Worm (Caenorhabditis elegans) whole organism, L4 larva: Measurements from ENCODE around the gene fbxb-54.

ENCODE experiments used
- F26F4.8 ChIP-seq: fragments of 200-800 bp; sonication (Bioruptor generic); conservative IDR thresholded peaks from 2 replicates; pipeline ENCODE4 v1.3.6; 2022; ENCODE audit warnings: missing genetic modification characterization, missing compliant biosample characterization
- aly-2 ChIP-seq: sonication (generic microtip); optimal IDR thresholded peaks from 2 replicates; lab custom pipeline; 2018; ENCODE audit warnings: missing biosample characterization, missing genetic modification characterization
- ama-1 ChIP-seq: fragments of 150-350 bp; optimal IDR thresholded peaks from 2 replicates; lab custom pipeline; 2014; ENCODE audit warnings: inconsistent platforms, mixed read lengths
- ceh-44 ChIP-seq: fragments of 200-800 bp; sonication (Bioruptor generic); IDR thresholded peaks from 2 replicates; pipeline ENCODE4 v1.3.6; 2022; ENCODE audit warnings: missing genetic modification reagents, missing genetic modification characterization, missing compliant biosample characterization
- ceh-62 ChIP-seq: sonication (generic microtip); optimal IDR thresholded peaks from 2 replicates; lab custom pipeline; 2017; ENCODE audit warnings: missing biosample characterization, missing genetic modification characterization
- dpl-1 ChIP-seq: fragments of 150-350 bp; optimal IDR thresholded peaks from 2 replicates; lab custom pipeline; 2014; ENCODE audit warnings: missing biosample characterization, missing genetic modification reagents, missing genetic modification characterization
- fkh-10 ChIP-seq: fragments of 150-350 bp; optimal IDR thresholded peaks from 2 replicates; lab custom pipeline; 2014; ENCODE audit warnings: missing biosample characterization, missing genetic modification reagents, missing genetic modification characterization
- gei-8 ChIP-seq: fragments of 200-800 bp; sonication (Bioruptor generic); optimal IDR thresholded peaks from 2 replicates; lab custom pipeline; 2018; ENCODE audit warnings: mild to moderate bottlenecking, missing genetic modification characterization, missing compliant biosample characterization
- lin-13 ChIP-seq: fragments of 150-350 bp; optimal IDR thresholded peaks from 2 replicates; lab custom pipeline; 2014; ENCODE audit warnings: missing biosample characterization, missing genetic modification reagents, missing genetic modification characterization
- mdl-1 ChIP-seq, 2 experiments: fragments of 150-350 bp in 1 of 2; sonication (generic microtip) in 1 of 2; optimal IDR thresholded peaks; 2 replicates each; lab custom pipeline; 2014 to 2017; ENCODE audit warnings: missing biosample characterization in 2 of 2, missing genetic modification characterization in 2 of 2
- nhr-10 ChIP-seq: fragments of 150-350 bp; optimal IDR thresholded peaks from 2 replicates; lab custom pipeline; 2014; ENCODE audit warnings: missing biosample characterization, missing genetic modification characterization
- nhr-76 ChIP-seq: fragments of 150-350 bp; optimal IDR thresholded peaks from 2 replicates; lab custom pipeline; 2014; ENCODE audit warnings: missing biosample characterization, missing genetic modification characterization
- unc-62 ChIP-seq, 3 experiments: fragments of 150-350 bp in 1 of 3; sonication (generic microtip); optimal IDR thresholded peaks in 2 of 3; peaks in 1 of 3; 1 replicate in 1 of 3; 2 replicates in 2 of 3; lab custom pipeline; 2014 to 2017; ENCODE audit warnings: missing biosample characterization in 3 of 3, missing genetic modification characterization in 3 of 3, missing genetic modification reagents in 3 of 3, missing genotype in 1 of 3

DNA sequence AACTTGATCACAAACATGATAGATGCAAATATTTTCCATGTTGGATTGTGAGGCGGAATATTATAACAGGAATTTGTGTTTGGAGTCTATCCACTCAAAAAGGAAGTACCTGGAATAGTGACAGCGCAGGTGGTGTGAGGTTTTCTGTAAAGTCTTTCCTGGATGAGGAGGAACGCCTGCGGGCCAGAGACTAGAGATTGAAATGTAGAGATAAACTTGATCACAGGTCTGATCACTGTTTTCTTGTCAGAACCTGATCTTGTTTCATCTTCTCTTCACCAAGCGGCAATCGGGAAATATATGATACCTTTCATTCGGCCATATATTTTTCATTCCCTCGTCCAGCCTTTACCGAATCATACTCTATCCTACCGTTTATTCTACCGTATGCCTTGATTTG is 30.2 kb upstream of the fbxb-54 start, which contains the start of gene T07H3.8:
- no peak for TF ChIP-seq ama-1
- TF ChIP-seq nhr-76 (tag; lab: Kevin White, UChicago): no peak
- no peak for TF ChIP-seq unc-62 (GFP tag; optimal IDR thresholded peaks at IDR 0.05 in 1 of 2; lab: Kevin White, UChicago)
- no peak for TF ChIP-seq unc-62 (tag; optimal IDR thresholded peaks at IDR 0.05; lab: Kevin White, UChicago)
- TF ChIP-seq lin-13: no peak
- no peak for TF ChIP-seq gei-8 (GFP tag; lab: Kevin White, UChicago)
- no peak for TF ChIP-seq mdl-1 (tag; optimal IDR thresholded peaks at IDR 0.05; lab: Kevin White, UChicago)
- TF ChIP-seq aly-2 (tag; lab: Kevin White, UChicago): no peak
- no peak for TF ChIP-seq F26F4.8 (GFP tag; lab: Robert Waterston, UW)
- no peak for TF ChIP-seq dpl-1 (GFP tag; lab: Kevin White, UChicago)
- TF ChIP-seq nhr-10 (tag; lab: Kevin White, UChicago): no peak
- TF ChIP-seq fkh-10: no peak
- no peak for TF ChIP-seq ceh-44 (GFP tag; lab: Robert Waterston, UW)
- TF ChIP-seq ceh-62 (tag; lab: Kevin White, UChicago): no peak
